Worm (Caenorhabditis elegans) whole organism, mixed stage, embryonic: ENCODE data around the gene sri-18.

Source experiments
- ces-1 ChIP-seq: fragments of 150-350 bp; optimal IDR thresholded peaks from 2 replicates; lab custom pipeline; 2014; ENCODE audit warnings: missing biosample characterization, missing genetic modification reagents, missing genetic modification characterization
- nhr-12 ChIP-seq: fragments of 150-350 bp; optimal IDR thresholded peaks from 2 replicates; lab custom pipeline; 2014; ENCODE audit warnings: missing biosample characterization, missing genetic modification characterization
- unc-62 ChIP-seq: fragments of 150-350 bp; optimal IDR thresholded peaks from 2 replicates; lab custom pipeline; 2014; ENCODE audit warnings: missing biosample characterization, missing genetic modification reagents, missing genetic modification characterization

- TF ChIP-seq ces-1 (no peak), nhr-12 (tag; lab: Kevin White, UChicago) (no peak), unc-62 (GFP tag; lab: Kevin White, UChicago) (no peak)
Measured at ce11 chrV:10212027-10212426, 48.3 kb downstream of the sri-18 start, which contains the start of gene zhit-3.
